Worm (Caenorhabditis elegans) whole organism, mixed stage, embryonic: ENCODE measurements around the gene T04C9.3.

Experiments used
- nhr-237 ChIP-seq: fragments of 150-350 bp; optimal IDR thresholded peaks from 2 replicates; lab custom pipeline; 2014; ENCODE audit warnings: missing biosample characterization, missing genetic modification characterization
- pha-4 ChIP-seq: fragments of 150-350 bp; optimal IDR thresholded peaks from 2 replicates; lab custom pipeline; 2018; ENCODE audit warnings: missing biosample characterization, missing genetic modification reagents, missing genetic modification characterization
- ztf-11 ChIP-seq: fragments of 150-350 bp; optimal IDR thresholded peaks from 2 replicates; lab custom pipeline; 2014; ENCODE audit warnings: missing biosample characterization, missing genetic modification characterization

DNA sequence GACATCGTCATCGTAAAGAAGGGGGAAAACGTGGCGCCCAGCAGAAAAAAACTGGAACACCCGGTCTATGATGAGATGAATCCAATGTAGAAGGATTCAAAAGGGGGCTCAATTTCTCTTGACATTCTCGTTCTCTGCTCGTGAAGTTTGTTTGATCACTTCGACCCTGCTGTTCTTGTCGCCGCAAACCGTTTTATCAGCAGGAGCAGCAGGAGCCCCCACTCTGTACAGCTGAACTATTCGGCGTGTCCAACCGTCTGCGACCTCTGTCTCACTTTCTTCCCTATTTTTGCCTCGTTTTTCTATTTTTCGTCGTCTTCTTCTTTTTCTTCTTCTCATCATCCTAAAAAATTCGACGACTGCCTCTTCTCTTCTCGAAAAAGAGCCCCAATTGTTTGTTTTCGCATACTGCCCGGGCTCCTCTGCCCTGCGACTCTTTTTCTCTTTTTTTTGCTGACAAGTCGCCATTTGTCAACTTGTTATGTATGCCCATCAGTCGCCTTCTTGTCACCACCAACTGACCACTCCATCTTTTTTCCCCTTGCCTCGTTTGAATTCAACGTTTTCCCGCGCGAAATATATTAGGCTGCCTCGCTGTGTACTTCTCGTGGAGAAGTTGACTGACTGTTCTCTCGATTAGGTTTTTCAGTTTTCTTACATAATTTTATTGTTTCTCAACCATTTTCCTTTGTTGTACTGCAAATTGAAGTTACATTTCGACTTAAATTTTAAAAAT lies 3.7 kb downstream of the T04C9.3 start:
- no peak for TF ChIP-seq ztf-11
- TF ChIP-seq pha-4 (tag; lab: Kevin White, UChicago): no peak
- no peak for TF ChIP-seq nhr-237
